Worm (Caenorhabditis elegans) whole organism, L2 larva: ENCODE data around the gene eral-1.

Experiments used
- C34F6.9 ChIP-seq: fragments of 150-350 bp; optimal IDR thresholded peaks from 2 replicates; lab custom pipeline; 2014; ENCODE audit warnings: missing biosample characterization, missing genetic modification characterization
- F13H6.1 ChIP-seq: sonication (generic microtip); optimal IDR thresholded peaks from 2 replicates; lab custom pipeline; 2016; ENCODE audit warnings: missing genetic modification characterization, missing compliant biosample characterization
- Y55F3AM.14 ChIP-seq: fragments of 200-800 bp; sonication (Bioruptor generic); optimal IDR thresholded peaks from 2 replicates; lab custom pipeline; 2018; ENCODE audit warnings: mild to moderate bottlenecking, missing genetic modification characterization, missing compliant biosample characterization
- alr-1 ChIP-seq: fragments of 150-350 bp; optimal IDR thresholded peaks from 2 replicates; lab custom pipeline; 2014; ENCODE audit warnings: missing biosample characterization, missing genetic modification characterization
- aly-2 ChIP-seq: fragments of 150-350 bp; optimal IDR thresholded peaks from 2 replicates; lab custom pipeline; 2014; ENCODE audit warnings: missing biosample characterization, missing genetic modification characterization
- ama-1 ChIP-seq: fragments of 150-350 bp; optimal IDR thresholded peaks from 2 replicates; lab custom pipeline; 2018; ENCODE audit warnings: inconsistent platforms
- blmp-1 ChIP-seq: sonication (generic microtip); optimal IDR thresholded peaks from 2 replicates; lab custom pipeline; 2017; ENCODE audit warnings: missing genetic modification characterization, mild to moderate bottlenecking, missing compliant biosample characterization, antibody characterized with exemption, moderate library complexity; ENCODE audit not compliant: insufficient read depth
- ceh-16 ChIP-seq: fragments of 150-350 bp; optimal IDR thresholded peaks from 2 replicates; lab custom pipeline; 2014; ENCODE audit warnings: missing biosample characterization, missing genetic modification characterization
- ceh-82 ChIP-seq: fragments of 150-350 bp; optimal IDR thresholded peaks from 2 replicates; lab custom pipeline; 2014; ENCODE audit warnings: missing biosample characterization, missing genetic modification characterization
- crh-2 ChIP-seq: sonication (generic microtip); optimal IDR thresholded peaks from 2 replicates; lab custom pipeline; 2017; ENCODE audit warnings: missing biosample characterization, missing genetic modification characterization
- dmd-4 ChIP-seq: sonication (generic microtip); optimal IDR thresholded peaks from 2 replicates; lab custom pipeline; 2017; ENCODE audit warnings: missing biosample characterization, missing genetic modification characterization
- egl-27 ChIP-seq: sonication (generic microtip); optimal IDR thresholded peaks from 3 replicates; lab custom pipeline; 2017; ENCODE audit warnings: missing biosample characterization, missing genetic modification reagents, missing genetic modification characterization
- elt-1 ChIP-seq: fragments of 150-350 bp; optimal IDR thresholded peaks from 2 replicates; lab custom pipeline; 2014; ENCODE audit warnings: missing biosample characterization, missing genetic modification characterization
- elt-3 ChIP-seq: sonication (generic microtip); optimal IDR thresholded peaks from 2 replicates; lab custom pipeline; 2017; ENCODE audit warnings: missing biosample characterization, missing genetic modification characterization
- fos-1 ChIP-seq: fragments of 150-350 bp; optimal IDR thresholded peaks from 2 replicates; lab custom pipeline; 2014; ENCODE audit warnings: missing biosample characterization, missing genetic modification characterization
- gmeb-1 ChIP-seq: fragments of 150-350 bp; optimal IDR thresholded peaks from 2 replicates; lab custom pipeline; 2014; ENCODE audit warnings: missing biosample characterization, missing genetic modification characterization
- lin-11 ChIP-seq: fragments of 150-350 bp; sonication (generic microtip); optimal IDR thresholded peaks from 2 replicates; lab custom pipeline; 2014; ENCODE audit warnings: missing biosample characterization, missing genetic modification characterization, inconsistent platforms, mixed read lengths
- lin-13 ChIP-seq: fragments of 150-350 bp; optimal IDR thresholded peaks from 2 replicates; lab custom pipeline; 2014; ENCODE audit warnings: missing biosample characterization, missing genetic modification reagents, missing genetic modification characterization
- lin-39 ChIP-seq: fragments of 150-350 bp; optimal IDR thresholded peaks from 2 replicates; lab custom pipeline; 2014; ENCODE audit warnings: missing biosample characterization, missing genetic modification reagents, missing genetic modification characterization
- lsy-2 ChIP-seq, 2 experiments: fragments of 150-350 bp in 1 of 2; sonication (generic microtip) in 1 of 2; optimal IDR thresholded peaks; 2 replicates each; lab custom pipeline; 2014 to 2017; ENCODE audit warnings: missing biosample characterization in 2 of 2, missing genetic modification characterization in 2 of 2
- mab-5 ChIP-seq: fragments of 150-350 bp; optimal IDR thresholded peaks from 2 replicates; lab custom pipeline; 2014; ENCODE audit warnings: missing biosample characterization, missing genetic modification characterization
- mbf-1 ChIP-seq: sonication (generic microtip); optimal IDR thresholded peaks from 2 replicates; lab custom pipeline; 2017; ENCODE audit warnings: missing biosample characterization, missing genetic modification characterization
- mdl-1 ChIP-seq, 2 experiments: fragments of 150-350 bp in 1 of 2; sonication (generic microtip) in 1 of 2; optimal IDR thresholded peaks; 2 replicates each; lab custom pipeline; 2017; ENCODE audit warnings: missing biosample characterization in 2 of 2, missing genetic modification characterization in 2 of 2
- nhr-10 ChIP-seq: sonication (generic microtip); optimal IDR thresholded peaks from 2 replicates; lab custom pipeline; 2017; ENCODE audit warnings: missing biosample characterization, missing genetic modification characterization
- nhr-11 ChIP-seq: fragments of 150-350 bp; optimal IDR thresholded peaks from 2 replicates; lab custom pipeline; 2014; ENCODE audit warnings: missing biosample characterization, missing genetic modification characterization
- nhr-12 ChIP-seq: fragments of 150-350 bp; optimal IDR thresholded peaks from 2 replicates; lab custom pipeline; 2014; ENCODE audit warnings: missing biosample characterization, missing genetic modification characterization
- nhr-129 ChIP-seq: fragments of 150-350 bp; optimal IDR thresholded peaks from 2 replicates; lab custom pipeline; 2014; ENCODE audit warnings: missing biosample characterization, missing genetic modification characterization
- nhr-21 ChIP-seq: fragments of 150-350 bp; optimal IDR thresholded peaks from 2 replicates; lab custom pipeline; 2014; ENCODE audit warnings: missing biosample characterization, missing genetic modification characterization
- nhr-23 ChIP-seq: fragments of 150-350 bp; optimal IDR thresholded peaks from 2 replicates; lab custom pipeline; 2014; ENCODE audit warnings: missing biosample characterization, missing genetic modification reagents, missing genetic modification characterization
- nhr-237 ChIP-seq: fragments of 150-350 bp; optimal IDR thresholded peaks from 2 replicates; lab custom pipeline; 2014; ENCODE audit warnings: missing biosample characterization, missing genetic modification characterization
- nhr-25 ChIP-seq: fragments of 150-350 bp; sonication (generic microtip); optimal IDR thresholded peaks from 3 replicates; lab custom pipeline; 2014; ENCODE audit warnings: missing biosample characterization, missing genetic modification characterization
- nhr-6 ChIP-seq: fragments of 150-350 bp; optimal IDR thresholded peaks from 2 replicates; lab custom pipeline; 2014; ENCODE audit warnings: missing biosample characterization, missing genetic modification characterization
- sem-4 ChIP-seq: fragments of 150-350 bp; optimal IDR thresholded peaks from 2 replicates; lab custom pipeline; 2014; ENCODE audit warnings: missing biosample characterization, missing genetic modification reagents, missing genetic modification characterization
- skn-1 ChIP-seq: sonication (generic microtip); optimal IDR thresholded peaks from 2 replicates; lab custom pipeline; 2017; ENCODE audit warnings: missing biosample characterization, missing genetic modification characterization
- sma-3 ChIP-seq: sonication (generic microtip); optimal IDR thresholded peaks from 2 replicates; lab custom pipeline; 2016; ENCODE audit warnings: missing genetic modification reagents, missing genetic modification characterization, missing compliant biosample characterization
- sma-9 ChIP-seq, 2 experiments: fragments of 150-350 bp in 1 of 2; sonication (generic microtip) in 1 of 2; optimal IDR thresholded peaks; 2 replicates each; lab custom pipeline; 2014 to 2016; ENCODE audit warnings: missing genetic modification characterization in 2 of 2, mild to moderate bottlenecking in 1 of 2, missing biosample characterization in 1 of 2, missing compliant biosample characterization in 1 of 2, missing genetic modification reagents in 1 of 2, moderate library complexity in 1 of 2
- snpc-4 ChIP-seq: fragments of 150-350 bp; optimal IDR thresholded peaks from 2 replicates; lab custom pipeline; 2014; ENCODE audit warnings: missing biosample characterization, missing genetic modification characterization
- unc-39 ChIP-seq: fragments of 150-350 bp; optimal IDR thresholded peaks from 2 replicates; lab custom pipeline; 2014; ENCODE audit warnings: missing biosample characterization, missing genetic modification characterization
- unc-55 ChIP-seq: fragments of 150-350 bp; sonication (generic microtip); optimal IDR thresholded peaks from 3 replicates; lab custom pipeline; 2014; ENCODE audit warnings: missing biosample characterization, missing genetic modification reagents, missing genetic modification characterization
- unc-62 ChIP-seq: fragments of 150-350 bp; optimal IDR thresholded peaks from 2 replicates; lab custom pipeline; 2014; ENCODE audit warnings: missing biosample characterization, missing genetic modification reagents, missing genetic modification characterization
- zag-1 ChIP-seq: fragments of 150-350 bp; optimal IDR thresholded peaks from 2 replicates; lab custom pipeline; 2014; ENCODE audit warnings: missing biosample characterization, missing genetic modification characterization
- ztf-1 ChIP-seq: fragments of 200-800 bp; sonication (Bioruptor generic); conservative IDR thresholded peaks from 2 replicates; pipeline ENCODE4 v1.3.6; 2022; ENCODE audit warnings: missing genetic modification characterization, missing compliant biosample characterization
- ztf-11 ChIP-seq: sonication (generic microtip); optimal IDR thresholded peaks from 2 replicates; lab custom pipeline; 2017; ENCODE audit warnings: missing biosample characterization, missing genetic modification characterization
- ztf-4 ChIP-seq: fragments of 150-350 bp; optimal IDR thresholded peaks from 2 replicates; lab custom pipeline; 2014; ENCODE audit warnings: missing biosample characterization, missing genetic modification characterization

eral-1 gene

DNA sequence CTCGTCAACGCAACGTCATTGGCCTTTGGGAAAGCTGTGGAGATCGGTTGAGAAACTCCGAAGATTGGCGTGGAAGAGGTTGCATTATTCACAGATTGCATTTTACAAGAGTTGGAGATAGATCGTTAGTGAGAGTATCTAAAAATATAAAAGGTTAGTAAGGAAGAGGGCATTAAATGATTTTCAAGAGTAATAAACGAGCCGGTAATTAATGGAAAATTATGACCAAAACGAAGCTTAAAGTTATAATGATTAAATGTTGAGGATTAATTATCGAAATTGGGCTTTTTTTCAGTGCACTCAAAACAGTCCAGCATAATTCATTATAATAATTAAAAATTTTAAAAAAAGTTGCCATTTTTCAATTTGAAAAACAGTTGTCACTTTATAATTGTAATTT, 19.7 kb upstream of the eral-1 start, which contains the start of gene pap-2:
Gene pap-2 (minus strand): TSS at position 101 of the 400 bp plus-strand sequence.
- no peak for TF ChIP-seq lin-39 (tag; lab: Kevin White, UChicago)
- no peak for TF ChIP-seq zag-1 (tag; lab: Kevin White, UChicago)
- no peak for TF ChIP-seq blmp-1 (tag; lab: Kevin White, UChicago)
- TF ChIP-seq F13H6.1 (tag; lab: Kevin White, UChicago), result no peak
- no peak for TF ChIP-seq C34F6.9 (tag; lab: Kevin White, UChicago)
- TF ChIP-seq nhr-237 (tag; lab: Kevin White, UChicago), result no peak
- no peak for TF ChIP-seq ztf-11 (tag; lab: Kevin White, UChicago)
- TF ChIP-seq egl-27 (tag; lab: Kevin White, UChicago), result no peak
- no peak for TF ChIP-seq sem-4 (tag; lab: Kevin White, UChicago)
- TF ChIP-seq elt-1, result no peak

ce11 chrII:9607137-9607536, 17.6 kb upstream of the eral-1 start:
- TF ChIP-seq sma-9 (GFP tag; optimal IDR thresholded peaks at IDR 0.05; lab: Kevin White, UChicago) (peak; percentile 52), sma-9 (tag; optimal IDR thresholded peaks at IDR 0.05; lab: Kevin White, UChicago) (no peak), ceh-16 (tag; lab: Kevin White, UChicago) (no peak), ceh-82 (tag; lab: Kevin White, UChicago) (no peak), nhr-23 (tag; lab: Kevin White, UChicago) (no peak)

DNA sequence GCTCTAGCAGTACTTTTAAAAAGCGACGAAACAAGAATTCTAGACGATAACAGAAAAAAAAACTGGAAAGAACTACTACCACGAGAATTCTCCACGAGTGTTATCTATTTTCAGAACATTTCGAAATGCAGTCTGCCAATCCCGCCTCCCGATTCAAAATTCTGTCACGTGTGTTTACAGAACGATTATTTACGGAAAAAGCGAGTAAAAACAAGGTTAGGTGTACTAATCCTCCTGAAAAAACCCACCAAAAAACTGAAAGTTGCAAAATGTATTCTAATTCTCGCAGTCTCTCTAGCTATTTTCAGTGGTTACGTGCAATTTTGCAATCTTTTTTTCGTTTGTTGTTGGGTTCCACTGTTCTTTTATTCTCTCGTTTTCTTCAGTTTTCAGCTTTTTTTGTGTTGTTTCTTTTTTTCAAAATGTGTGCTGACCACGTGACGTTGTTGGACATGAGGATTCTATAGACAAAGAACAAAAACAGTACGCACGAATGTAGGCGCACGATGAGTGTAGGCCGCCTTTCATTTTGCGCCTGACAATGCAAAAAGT, 17.0 kb upstream of the eral-1 start:
- TF ChIP-seq crh-2 (tag; lab: Kevin White, UChicago) (peak; percentile 30), skn-1 (tag; lab: Kevin White, UChicago) (no peak), mdl-1 (tag; optimal IDR thresholded peaks at IDR 0.05; lab: Kevin White, UChicago) (peak in 1 of 2 experiments; percentile 12), unc-55 (GFP tag; lab: Kevin White, UChicago) (peak; percentile 72), C34F6.9 (tag; lab: Kevin White, UChicago) (peak; percentile 39)

DNA sequence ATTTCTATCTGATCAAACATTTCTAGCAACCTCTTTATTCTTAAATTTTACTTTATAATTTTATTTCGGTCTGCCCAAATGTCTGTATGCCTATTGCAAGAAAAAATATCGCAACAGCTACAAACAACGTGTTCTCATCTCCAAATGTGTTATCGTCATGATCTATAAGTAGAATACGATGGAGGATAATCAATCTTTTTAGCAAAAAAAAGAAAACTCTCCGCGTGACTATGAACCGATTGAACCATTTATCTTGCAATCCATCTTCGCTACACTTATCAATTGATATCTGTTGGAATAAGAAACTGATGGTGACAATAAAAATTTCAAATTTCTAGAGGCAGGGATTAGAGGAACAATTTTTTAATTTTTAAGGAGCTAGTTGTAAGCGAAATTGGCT, 16.4 kb upstream of the eral-1 start:
- no peak for TF ChIP-seq ama-1 (lab: Kevin White, UChicago)
- no peak for TF ChIP-seq nhr-12 (tag; lab: Kevin White, UChicago)
- no peak for TF ChIP-seq nhr-6 (tag; lab: Kevin White, UChicago)
- no peak for TF ChIP-seq Y55F3AM.14 (GFP tag; lab: Kevin White, UChicago)
- TF ChIP-seq blmp-1 (tag; lab: Kevin White, UChicago), result peak; percentile 72
- TF ChIP-seq sma-9 (GFP tag; optimal IDR thresholded peaks at IDR 0.05; lab: Kevin White, UChicago), result peak; percentile 87
- TF ChIP-seq sma-9 (tag; optimal IDR thresholded peaks at IDR 0.05; lab: Kevin White, UChicago), result no peak
- TF ChIP-seq nhr-25, result peak; percentile 57
- no peak for TF ChIP-seq aly-2
- peak in 1 of 2 experiments; percentile 4 for TF ChIP-seq mdl-1 (tag; optimal IDR thresholded peaks at IDR 0.05; lab: Kevin White, UChicago)
- no peak for TF ChIP-seq ztf-4 (tag; lab: Kevin White, UChicago)
- TF ChIP-seq mbf-1 (tag; lab: Kevin White, UChicago), result no peak
- no peak for TF ChIP-seq lin-13 (GFP tag; lab: Kevin White, UChicago)
- TF ChIP-seq elt-1, result no peak
- no peak for TF ChIP-seq F13H6.1 (tag; lab: Kevin White, UChicago)
- TF ChIP-seq elt-3, result no peak
- TF ChIP-seq alr-1 (tag; lab: Kevin White, UChicago), result no peak
- no peak for TF ChIP-seq ceh-82 (tag; lab: Kevin White, UChicago)
- no peak for TF ChIP-seq unc-39 (tag; lab: Kevin White, UChicago)
- TF ChIP-seq lsy-2 (tag; optimal IDR thresholded peaks at IDR 0.05; lab: Kevin White, UChicago), result no peak
- no peak for TF ChIP-seq snpc-4 (tag; lab: Kevin White, UChicago)
- TF ChIP-seq mab-5, result no peak
- TF ChIP-seq unc-55 (GFP tag; lab: Kevin White, UChicago), result no peak
- TF ChIP-seq nhr-23 (tag; lab: Kevin White, UChicago), result no peak
- TF ChIP-seq nhr-11 (tag; lab: Kevin White, UChicago), result no peak
- no peak for TF ChIP-seq skn-1 (tag; lab: Kevin White, UChicago)
- TF ChIP-seq sma-3 (GFP tag; lab: Kevin White, UChicago), result no peak
- TF ChIP-seq unc-62 (GFP tag; lab: Kevin White, UChicago), result no peak
- no peak for TF ChIP-seq sem-4 (tag; lab: Kevin White, UChicago)
- TF ChIP-seq nhr-21 (tag; lab: Kevin White, UChicago), result peak; percentile 54
- TF ChIP-seq ztf-11 (tag; lab: Kevin White, UChicago), result no peak
- peak; percentile 6 for TF ChIP-seq C34F6.9 (tag; lab: Kevin White, UChicago)
- no peak for TF ChIP-seq egl-27 (tag; lab: Kevin White, UChicago)
- TF ChIP-seq nhr-10 (tag; lab: Kevin White, UChicago), result no peak
- no peak for TF ChIP-seq lin-39 (tag; lab: Kevin White, UChicago)
- no peak for TF ChIP-seq zag-1 (tag; lab: Kevin White, UChicago)
- TF ChIP-seq ztf-1, result no peak
- TF ChIP-seq lin-11 (tag; lab: Kevin White, UChicago), result no peak
- no peak for TF ChIP-seq gmeb-1
- TF ChIP-seq fos-1 (tag; lab: Kevin White, UChicago), result no peak
- TF ChIP-seq dmd-4 (tag; lab: Kevin White, UChicago), result no peak
- TF ChIP-seq crh-2 (tag; lab: Kevin White, UChicago), result no peak
- TF ChIP-seq ceh-16 (tag; lab: Kevin White, UChicago), result peak; percentile 49
- TF ChIP-seq nhr-129 (tag; lab: Kevin White, UChicago), result no peak
